Worm (Caenorhabditis elegans) whole organism, L1 larva: ENCODE measurements around the gene ptpn-22.

Experiments used
- C04F5.9 ChIP-seq: sonication (generic microtip); optimal IDR thresholded peaks from 2 replicates; lab custom pipeline; 2016; ENCODE audit warnings: missing genetic modification characterization, missing compliant biosample characterization
- C34B4.2 ChIP-seq: sonication (generic microtip); optimal IDR thresholded peaks from 2 replicates; lab custom pipeline; 2017; ENCODE audit warnings: mild to moderate bottlenecking, missing genetic modification characterization, missing compliant biosample characterization
- F16B12.6 ChIP-seq: fragments of 150-350 bp; optimal IDR thresholded peaks from 2 replicates; lab custom pipeline; 2014; ENCODE audit warnings: missing biosample characterization, missing genetic modification characterization
- Y116A8C.19 ChIP-seq: sonication (generic microtip); optimal IDR thresholded peaks from 2 replicates; lab custom pipeline; 2016; ENCODE audit warnings: missing compliant biosample characterization, missing genetic modification characterization, borderline replicate concordance
- ama-1 ChIP-seq: fragments of 150-350 bp; optimal IDR thresholded peaks from 2 replicates; lab custom pipeline; 2014
- blmp-1 ChIP-seq: fragments of 150-350 bp; optimal IDR thresholded peaks from 2 replicates; lab custom pipeline; 2014; ENCODE audit warnings: missing biosample characterization, missing genetic modification characterization
- ceh-88 ChIP-seq: fragments of 200-800 bp; sonication (Bioruptor generic); IDR thresholded peaks from 2 replicates; pipeline ENCODE4 v1.3.6; 2022; ENCODE audit warnings: missing genetic modification characterization, missing compliant biosample characterization
- ceh-90 ChIP-seq: sonication (generic microtip); optimal IDR thresholded peaks from 2 replicates; lab custom pipeline; 2016; ENCODE audit warnings: missing genetic modification characterization, missing compliant biosample characterization
- ces-1 ChIP-seq: fragments of 150-350 bp; optimal IDR thresholded peaks from 2 replicates; lab custom pipeline; 2014; ENCODE audit warnings: missing biosample characterization, missing genetic modification reagents, missing genetic modification characterization
- efl-1 ChIP-seq, 4 experiments: fragments of 150-350 bp; optimal IDR thresholded peaks in 3 of 4; peaks in 1 of 4; 1 replicate in 1 of 4; 2 replicates in 3 of 4; lab custom pipeline; 2014; ENCODE audit warnings: missing biosample characterization in 2 of 4, missing genetic modification characterization in 2 of 4, missing genetic modification reagents in 2 of 4
- egl-13 ChIP-seq: sonication (generic microtip); optimal IDR thresholded peaks from 2 replicates; lab custom pipeline; 2016; ENCODE audit warnings: missing genotype, missing genetic modification reagents, missing genetic modification characterization, missing compliant biosample characterization
- ets-5 ChIP-seq: fragments of 200-800 bp; sonication (Bioruptor generic); IDR thresholded peaks from 2 replicates; pipeline ENCODE4 v1.3.6; 2022; ENCODE audit warnings: missing genetic modification characterization, missing compliant biosample characterization
- fkh-4 ChIP-seq: sonication (generic microtip); optimal IDR thresholded peaks from 2 replicates; lab custom pipeline; 2016; ENCODE audit warnings: missing compliant biosample characterization, missing genetic modification characterization, borderline replicate concordance
- fkh-8 ChIP-seq: sonication (generic microtip); optimal IDR thresholded peaks from 2 replicates; lab custom pipeline; 2016; ENCODE audit warnings: mild to moderate bottlenecking, missing genetic modification characterization, missing compliant biosample characterization
- grh-1 ChIP-seq: fragments of 200-800 bp; sonication (Bioruptor generic); IDR thresholded peaks from 2 replicates; pipeline ENCODE4 v1.3.6; 2022; ENCODE audit warnings: missing genetic modification reagents, missing genetic modification characterization, missing compliant biosample characterization
- hlh-17 ChIP-seq: fragments of 200-800 bp; sonication (Bioruptor generic); optimal IDR thresholded peaks from 2 replicates; lab custom pipeline; 2018; ENCODE audit warnings: missing genetic modification characterization, mild to moderate bottlenecking, missing compliant biosample characterization, moderate library complexity, borderline replicate concordance
- hpl-2 ChIP-seq: fragments of 150-350 bp; optimal IDR thresholded peaks from 2 replicates; lab custom pipeline; 2014; ENCODE audit warnings: missing biosample characterization, missing genetic modification reagents, missing genetic modification characterization
- irx-1 ChIP-seq: sonication (generic microtip); optimal IDR thresholded peaks from 2 replicates; lab custom pipeline; 2016; ENCODE audit warnings: missing genetic modification characterization, missing compliant biosample characterization
- isw-1 ChIP-seq: fragments of 200-800 bp; sonication (Bioruptor generic); IDR thresholded peaks from 2 replicates; pipeline ENCODE4 v1.3.6; 2022; ENCODE audit warnings: missing genetic modification characterization, missing compliant biosample characterization
- jun-1 ChIP-seq: fragments of 150-350 bp; optimal IDR thresholded peaks from 2 replicates; lab custom pipeline; 2014; ENCODE audit warnings: missing biosample characterization, missing genetic modification reagents, missing genetic modification characterization
- lin-15B ChIP-seq: fragments of 150-350 bp; sonication (generic microtip); optimal IDR thresholded peaks from 3 replicates; lab custom pipeline; 2014; ENCODE audit warnings: missing biosample characterization, missing genetic modification characterization
- mab-9 ChIP-seq: fragments of 200-800 bp; sonication (Bioruptor generic); IDR thresholded peaks from 2 replicates; pipeline ENCODE4 v1.3.6; 2022; ENCODE audit warnings: missing genetic modification reagents, missing genetic modification characterization, missing compliant biosample characterization
- mdl-1 ChIP-seq, 2 experiments: fragments of 150-350 bp; optimal IDR thresholded peaks; 2 replicates each; lab custom pipeline; 2014 to 2017; ENCODE audit warnings: missing biosample characterization in 2 of 2, missing genetic modification characterization in 2 of 2, inconsistent platforms in 1 of 2
- mef-2 ChIP-seq: fragments of 150-350 bp; optimal IDR thresholded peaks from 2 replicates; lab custom pipeline; 2014; ENCODE audit warnings: missing biosample characterization, missing genetic modification characterization
- mep-1 ChIP-seq: fragments of 150-350 bp; optimal IDR thresholded peaks from 2 replicates; lab custom pipeline; 2014; ENCODE audit warnings: missing biosample characterization, missing genetic modification characterization
- nhr-11 ChIP-seq: fragments of 150-350 bp; optimal IDR thresholded peaks from 2 replicates; lab custom pipeline; 2014; ENCODE audit warnings: missing biosample characterization, missing genetic modification characterization
- nhr-12 ChIP-seq: sonication (generic microtip); optimal IDR thresholded peaks from 2 replicates; lab custom pipeline; 2017; ENCODE audit warnings: missing biosample characterization, missing genetic modification characterization
- nhr-19 ChIP-seq: fragments of 200-800 bp; sonication (Bioruptor generic); conservative IDR thresholded peaks from 2 replicates; pipeline ENCODE4 v1.3.6; 2022; ENCODE audit warnings: missing genetic modification characterization, missing compliant biosample characterization
- nhr-20 ChIP-seq: sonication (generic microtip); optimal IDR thresholded peaks from 2 replicates; lab custom pipeline; 2016; ENCODE audit warnings: mild to moderate bottlenecking, missing genetic modification characterization, missing compliant biosample characterization
- nhr-84 ChIP-seq: sonication (generic microtip); optimal IDR thresholded peaks from 2 replicates; lab custom pipeline; 2017; ENCODE audit warnings: missing biosample characterization, missing genetic modification characterization
- nhr-85 ChIP-seq: sonication (generic microtip); peaks from one replicate; lab custom pipeline; 2016; ENCODE audit warnings: missing genetic modification characterization, inconsistent platforms, missing compliant biosample characterization
- nhr-90 ChIP-seq: sonication (generic microtip); optimal IDR thresholded peaks from 2 replicates; lab custom pipeline; 2016; ENCODE audit warnings: mild to moderate bottlenecking, missing genetic modification characterization, missing compliant biosample characterization; ENCODE audit not compliant: poor library complexity
- pag-3 ChIP-seq: sonication (generic microtip); optimal IDR thresholded peaks from 2 replicates; lab custom pipeline; 2017; ENCODE audit warnings: missing genetic modification characterization, mild to moderate bottlenecking, missing compliant biosample characterization, antibody characterized with exemption, borderline replicate concordance; ENCODE audit not compliant: insufficient read depth
- pqm-1 ChIP-seq: sonication (generic microtip); optimal IDR thresholded peaks from 3 replicates; lab custom pipeline; 2017; ENCODE audit warnings: missing biosample characterization, missing genetic modification characterization
- rnt-1 ChIP-seq: sonication (generic microtip); optimal IDR thresholded peaks from 2 replicates; lab custom pipeline; 2016; ENCODE audit warnings: mild to moderate bottlenecking, missing genetic modification characterization, moderate library complexity, missing compliant biosample characterization
- sptf-1 ChIP-seq: fragments of 150-350 bp; optimal IDR thresholded peaks from 2 replicates; lab custom pipeline; 2014; ENCODE audit warnings: missing biosample characterization, missing genetic modification characterization
- tbx-2 ChIP-seq: sonication (generic microtip); optimal IDR thresholded peaks from 2 replicates; lab custom pipeline; 2016; ENCODE audit warnings: missing genetic modification characterization, missing compliant biosample characterization
- unc-30 ChIP-seq: sonication (generic microtip); optimal IDR thresholded peaks from 2 replicates; lab custom pipeline; 2017; ENCODE audit warnings: missing biosample characterization, missing genetic modification characterization
- vab-15 ChIP-seq: sonication (generic microtip); optimal IDR thresholded peaks from 2 replicates; lab custom pipeline; 2017; ENCODE audit warnings: missing genotype, mild to moderate bottlenecking, missing genetic modification characterization, missing compliant biosample characterization
- xbp-1 ChIP-seq: sonication (generic microtip); optimal IDR thresholded peaks from 2 replicates; lab custom pipeline; 2016; ENCODE audit warnings: missing genetic modification characterization, missing compliant biosample characterization
- ztf-4 ChIP-seq: fragments of 150-350 bp; optimal IDR thresholded peaks from 2 replicates; lab custom pipeline; 2014; ENCODE audit warnings: missing biosample characterization, missing genetic modification characterization

The ptpn-22 gene

ce11 chrIV:1738324-1738730 is 1.7 kb downstream of the ptpn-22 start (continued):
- TF ChIP-seq vab-15 (tag; lab: Kevin White, UChicago) (peak; percentile 36), F16B12.6 (tag; lab: Kevin White, UChicago) (peak; percentile 46), egl-13 (tag; lab: Kevin White, UChicago) (no peak), efl-1 (optimal IDR thresholded peaks at IDR 0.05; lab: Kevin White, UChicago) (peak; percentile 87 to 89), efl-1 (GFP tag; optimal IDR thresholded peaks at IDR 0.05 in 1 of 2; lab: Kevin White, UChicago) (peak; percentile 91 to 99), irx-1 (tag; lab: Kevin White, UChicago) (peak; percentile 53), C04F5.9 (tag; lab: Kevin White, UChicago) (no peak), nhr-11 (tag; lab: Kevin White, UChicago) (no peak), nhr-84 (tag; lab: Kevin White, UChicago) (no peak), mdl-1 (tag; optimal IDR thresholded peaks at IDR 0.05; lab: Kevin White, UChicago) (peak in 1 of 2 experiments; percentile 49), ceh-90 (tag; lab: Kevin White, UChicago) (no peak), jun-1 (peak; percentile 38), nhr-85 (tag; lab: Kevin White, UChicago) (no peak), unc-30 (no peak), fkh-4 (tag; lab: Kevin White, UChicago) (no peak), nhr-12 (no peak), pag-3 (no peak), blmp-1 (tag; lab: Kevin White, UChicago) (no peak), ceh-88 (no peak), ets-5 (GFP tag; lab: Robert Waterston, UW) (no peak), xbp-1 (tag; lab: Kevin White, UChicago) (peak; percentile 27), pqm-1 (tag; lab: Kevin White, UChicago) (no peak), ama-1 (lab: Kevin White, UChicago) (no peak), isw-1 (GFP tag; lab: Robert Waterston, UW) (peak; percentile 13; the same call in 1 of the 2 replicates), nhr-20 (tag; lab: Kevin White, UChicago) (peak; percentile 37), ztf-4 (tag; lab: Kevin White, UChicago) (no peak), C34B4.2 (tag; lab: Kevin White, UChicago) (no peak), mep-1 (tag; lab: Kevin White, UChicago) (peak; percentile 3), nhr-90 (tag; lab: Kevin White, UChicago) (peak; percentile 66), hlh-17 (no peak), hpl-2 (GFP tag; lab: Kevin White, UChicago) (no peak), ces-1 (GFP tag; lab: Kevin White, UChicago) (no peak)

- peak; percentile 47 for TF ChIP-seq nhr-85 (tag; lab: Kevin White, UChicago)
- no peak for TF ChIP-seq tbx-2 (tag; lab: Kevin White, UChicago)
Measured at ce11 chrIV:1727538-1728072, 12.5 kb downstream of the ptpn-22 start.

ce11 chrIV:1725888-1726287 is 14.2 kb downstream of the ptpn-22 start, which contains the start of gene K08D12.8:
Gene K08D12.8 (plus strand): TSS chrIV:1726188.
- TF ChIP-seq nhr-90 (tag; lab: Kevin White, UChicago) (no peak), mab-9 (GFP tag; lab: Robert Waterston, UW) (no peak), ztf-4 (tag; lab: Kevin White, UChicago) (no peak), lin-15B (tag; lab: Kevin White, UChicago) (no peak), fkh-8 (tag; lab: Kevin White, UChicago) (no peak), mep-1 (tag; lab: Kevin White, UChicago) (no peak), mef-2 (tag; lab: Kevin White, UChicago) (no peak), nhr-19 (GFP tag; lab: Robert Waterston, UW) (no peak), rnt-1 (tag; lab: Kevin White, UChicago) (no peak), xbp-1 (tag; lab: Kevin White, UChicago) (no peak), Y116A8C.19 (tag; lab: Kevin White, UChicago) (no peak), sptf-1 (tag; lab: Kevin White, UChicago) (no peak), isw-1 (GFP tag; lab: Robert Waterston, UW) (no peak), grh-1 (GFP tag; lab: Robert Waterston, UW) (no peak), egl-13 (tag; lab: Kevin White, UChicago) (no peak)
